Worm (Caenorhabditis elegans) whole organism, L1 larva: Measurements from ENCODE around the gene uba-1.

Experiments
- C04F5.9 ChIP-seq: sonication (generic microtip); optimal IDR thresholded peaks from 2 replicates; lab custom pipeline; 2016; ENCODE audit warnings: missing genetic modification characterization, missing compliant biosample characterization
- C16A3.4 ChIP-seq: fragments of 150-350 bp; optimal IDR thresholded peaks from 2 replicates; lab custom pipeline; 2014; ENCODE audit warnings: missing biosample characterization, missing genetic modification characterization
- C34B4.2 ChIP-seq: sonication (generic microtip); optimal IDR thresholded peaks from 2 replicates; lab custom pipeline; 2017; ENCODE audit warnings: mild to moderate bottlenecking, missing genetic modification characterization, missing compliant biosample characterization
- Y116A8C.19 ChIP-seq: sonication (generic microtip); optimal IDR thresholded peaks from 2 replicates; lab custom pipeline; 2016; ENCODE audit warnings: missing compliant biosample characterization, missing genetic modification characterization, borderline replicate concordance
- aha-1 ChIP-seq: fragments of 150-350 bp; optimal IDR thresholded peaks from 2 replicates; lab custom pipeline; 2014; ENCODE audit warnings: missing biosample characterization, missing genetic modification characterization
- alr-1 ChIP-seq: fragments of 200-800 bp; sonication (Bioruptor generic); optimal IDR thresholded peaks from 2 replicates; lab custom pipeline; 2018; ENCODE audit warnings: borderline replicate concordance, mild to moderate bottlenecking, missing genetic modification characterization, missing compliant biosample characterization
- aly-2 ChIP-seq: fragments of 150-350 bp; optimal IDR thresholded peaks from 2 replicates; lab custom pipeline; 2014; ENCODE audit warnings: missing biosample characterization, missing genetic modification characterization
- ama-1 ChIP-seq: fragments of 150-350 bp; optimal IDR thresholded peaks from 2 replicates; lab custom pipeline; 2014
- ceh-63 ChIP-seq: fragments of 200-800 bp; sonication (Bioruptor generic); optimal IDR thresholded peaks from 2 replicates; lab custom pipeline; 2018; ENCODE audit warnings: mild to moderate bottlenecking, missing genetic modification characterization, missing compliant biosample characterization
- ceh-8 ChIP-seq: fragments of 200-800 bp; sonication (Bioruptor generic); optimal IDR thresholded peaks from 2 replicates; lab custom pipeline; 2018; ENCODE audit warnings: mild to moderate bottlenecking, missing genetic modification characterization, moderate library complexity, missing compliant biosample characterization
- ceh-88 ChIP-seq: fragments of 200-800 bp; sonication (Bioruptor generic); IDR thresholded peaks from 2 replicates; pipeline ENCODE4 v1.3.6; 2022; ENCODE audit warnings: missing genetic modification characterization, missing compliant biosample characterization
- ceh-90 ChIP-seq: sonication (generic microtip); optimal IDR thresholded peaks from 2 replicates; lab custom pipeline; 2016; ENCODE audit warnings: missing genetic modification characterization, missing compliant biosample characterization
- ces-1 ChIP-seq: fragments of 150-350 bp; optimal IDR thresholded peaks from 2 replicates; lab custom pipeline; 2014; ENCODE audit warnings: missing biosample characterization, missing genetic modification reagents, missing genetic modification characterization
- egl-27 ChIP-seq, 2 experiments: fragments of 150-350 bp in 1 of 2; sonication (generic microtip); optimal IDR thresholded peaks; 3 replicates each; lab custom pipeline; 2017 to 2018; ENCODE audit warnings: missing biosample characterization in 2 of 2, missing genetic modification characterization in 2 of 2, missing genetic modification reagents in 2 of 2
- ets-5 ChIP-seq: fragments of 200-800 bp; sonication (Bioruptor generic); IDR thresholded peaks from 2 replicates; pipeline ENCODE4 v1.3.6; 2022; ENCODE audit warnings: missing genetic modification characterization, missing compliant biosample characterization
- fos-1 ChIP-seq: fragments of 150-350 bp; optimal IDR thresholded peaks from 2 replicates; lab custom pipeline; 2014; ENCODE audit warnings: missing biosample characterization, missing genetic modification characterization
- grh-1 ChIP-seq: fragments of 200-800 bp; sonication (Bioruptor generic); IDR thresholded peaks from 2 replicates; pipeline ENCODE4 v1.3.6; 2022; ENCODE audit warnings: missing genetic modification reagents, missing genetic modification characterization, missing compliant biosample characterization
- irx-1 ChIP-seq: sonication (generic microtip); optimal IDR thresholded peaks from 2 replicates; lab custom pipeline; 2016; ENCODE audit warnings: missing genetic modification characterization, missing compliant biosample characterization
- lin-14 ChIP-seq: fragments of 200-800 bp; sonication (Bioruptor generic); optimal IDR thresholded peaks from 2 replicates; lab custom pipeline; 2018; ENCODE audit warnings: mild to moderate bottlenecking, missing genetic modification characterization, moderate library complexity, missing compliant biosample characterization
- lin-15B ChIP-seq: fragments of 150-350 bp; sonication (generic microtip); optimal IDR thresholded peaks from 3 replicates; lab custom pipeline; 2014; ENCODE audit warnings: missing biosample characterization, missing genetic modification characterization
- lin-39 ChIP-seq: fragments of 150-350 bp; optimal IDR thresholded peaks from 2 replicates; lab custom pipeline; 2014; ENCODE audit warnings: missing biosample characterization, missing genetic modification reagents, missing genetic modification characterization
- lir-3 ChIP-seq: sonication (generic microtip); optimal IDR thresholded peaks from 2 replicates; lab custom pipeline; 2016; ENCODE audit warnings: mild to moderate bottlenecking, missing genetic modification characterization, moderate library complexity, missing compliant biosample characterization; ENCODE audit not compliant: poor library complexity
- mef-2 ChIP-seq: fragments of 150-350 bp; optimal IDR thresholded peaks from 2 replicates; lab custom pipeline; 2014; ENCODE audit warnings: missing biosample characterization, missing genetic modification characterization
- nhr-11 ChIP-seq: fragments of 150-350 bp; optimal IDR thresholded peaks from 2 replicates; lab custom pipeline; 2014; ENCODE audit warnings: missing biosample characterization, missing genetic modification characterization
- nhr-237 ChIP-seq: fragments of 150-350 bp; optimal IDR thresholded peaks from 2 replicates; lab custom pipeline; 2014; ENCODE audit warnings: missing biosample characterization, missing genetic modification characterization
- nhr-71 ChIP-seq: sonication (generic microtip); optimal IDR thresholded peaks from 2 replicates; lab custom pipeline; 2016; ENCODE audit warnings: mild to moderate bottlenecking, missing genetic modification characterization, moderate library complexity, missing compliant biosample characterization
- nhr-77 ChIP-seq: fragments of 150-350 bp; optimal IDR thresholded peaks from 2 replicates; lab custom pipeline; 2014; ENCODE audit warnings: missing biosample characterization, missing genetic modification characterization
- pqm-1 ChIP-seq: sonication (generic microtip); optimal IDR thresholded peaks from 3 replicates; lab custom pipeline; 2017; ENCODE audit warnings: missing biosample characterization, missing genetic modification characterization
- rnt-1 ChIP-seq: sonication (generic microtip); optimal IDR thresholded peaks from 2 replicates; lab custom pipeline; 2016; ENCODE audit warnings: mild to moderate bottlenecking, missing genetic modification characterization, moderate library complexity, missing compliant biosample characterization
- skn-1 ChIP-seq: fragments of 150-350 bp; optimal IDR thresholded peaks from 2 replicates; lab custom pipeline; 2014; ENCODE audit warnings: missing biosample characterization, missing genetic modification characterization
- snpc-4 ChIP-seq: fragments of 150-350 bp; optimal IDR thresholded peaks from 2 replicates; lab custom pipeline; 2014; ENCODE audit warnings: missing biosample characterization, missing genetic modification characterization
- snu-23 ChIP-seq: sonication (generic microtip); optimal IDR thresholded peaks from 2 replicates; lab custom pipeline; 2016; ENCODE audit warnings: missing genetic modification characterization, missing compliant biosample characterization
- swsn-7 ChIP-seq: sonication (generic microtip); optimal IDR thresholded peaks from 2 replicates; lab custom pipeline; 2016; ENCODE audit warnings: missing genetic modification characterization, missing compliant biosample characterization
- tbx-2 ChIP-seq: sonication (generic microtip); optimal IDR thresholded peaks from 2 replicates; lab custom pipeline; 2016; ENCODE audit warnings: missing genetic modification characterization, missing compliant biosample characterization
- unc-86 ChIP-seq: sonication (generic microtip); optimal IDR thresholded peaks from 2 replicates; lab custom pipeline; 2016; ENCODE audit warnings: missing genetic modification characterization, missing compliant biosample characterization
- unc-98 ChIP-seq: fragments of 200-800 bp; sonication (Bioruptor generic); IDR thresholded peaks from 2 replicates; pipeline ENCODE4 v1.3.6; 2022; ENCODE audit warnings: missing genetic modification characterization, missing compliant biosample characterization

uba-1 gene

ce11 chrIV:9977602-9978172 is 17.1 kb downstream of the uba-1 start, which contains the start of gene dhp-2:
dhp-2 (plus strand) TSS chrIV:9978122.
- TF ChIP-seq rnt-1 (tag; lab: Kevin White, UChicago) (peak; percentile 13), ets-5 (GFP tag; lab: Robert Waterston, UW) (no peak), lin-14 (GFP tag; lab: Kevin White, UChicago) (peak; percentile 35)
- TF ChIP-seq, all 84 proteins: peak for 2

DNA sequence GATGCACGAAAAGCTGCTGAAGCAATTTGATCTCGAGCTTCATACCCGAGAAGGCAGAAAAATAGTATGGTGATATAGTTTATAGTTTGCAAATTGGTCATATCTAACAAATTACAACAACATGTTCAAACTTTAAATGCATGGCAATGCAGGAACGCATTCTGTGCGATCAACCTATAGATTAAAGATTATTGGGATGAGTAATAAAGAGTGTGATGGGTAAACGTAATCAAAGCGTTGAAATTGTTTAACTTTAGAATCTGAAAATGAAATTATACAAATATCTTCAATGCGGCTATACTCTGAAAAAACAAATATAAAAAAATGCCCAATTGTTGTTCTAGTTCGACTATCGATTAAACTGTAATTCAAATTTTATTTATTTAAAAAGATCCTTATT is 18.5 kb downstream of the uba-1 start, which contains the start of gene C47E12.14:
Gene C47E12.14, minus strand, starts transcription at position 101 of the 400 bp plus-strand sequence.
- TF ChIP-seq skn-1 (tag; lab: Kevin White, UChicago), result no peak
- TF ChIP-seq aly-2 (tag; lab: Kevin White, UChicago), result no peak
- no peak for TF ChIP-seq pqm-1 (tag; lab: Kevin White, UChicago)
- no peak for TF ChIP-seq C04F5.9
- TF ChIP-seq nhr-237 (tag; lab: Kevin White, UChicago), result no peak
- TF ChIP-seq snu-23, result no peak
- TF ChIP-seq tbx-2 (tag; lab: Kevin White, UChicago), result no peak
- TF ChIP-seq alr-1 (tag; lab: Kevin White, UChicago), result no peak
- no peak for TF ChIP-seq ama-1 (lab: Kevin White, UChicago)
- TF ChIP-seq ces-1 (GFP tag; lab: Kevin White, UChicago), result no peak
- no peak for TF ChIP-seq mef-2 (tag; lab: Kevin White, UChicago)
- no peak for TF ChIP-seq Y116A8C.19 (tag; lab: Kevin White, UChicago)
- no peak for TF ChIP-seq egl-27 (tag; optimal IDR thresholded peaks at IDR 0.05; lab: Kevin White, UChicago)

DNA sequence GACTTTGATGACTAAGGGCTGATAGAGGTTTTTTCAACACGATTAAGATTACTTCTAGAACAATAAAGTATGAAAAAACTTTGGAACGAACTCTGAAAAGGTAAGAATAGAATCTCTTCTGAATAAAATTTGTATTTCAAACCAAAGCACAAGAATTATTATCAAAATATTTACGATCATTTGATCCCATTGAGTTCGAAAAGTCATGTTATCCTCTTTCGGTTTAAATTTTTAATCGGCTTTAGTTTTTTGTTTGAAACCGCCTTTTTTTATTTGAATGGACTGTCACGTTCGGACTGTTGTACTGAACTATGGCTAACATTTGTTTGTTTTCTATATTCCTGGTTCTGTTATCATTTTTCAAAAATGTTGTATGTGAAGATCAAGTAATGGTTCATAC is 20.4 kb downstream of the uba-1 start, which contains the start of gene C47E12.9:
Gene C47E12.9, plus strand, starts transcription at position 301 of the 400 bp plus-strand sequence.
- TF ChIP-seq nhr-71 (no peak), nhr-77 (tag; lab: Kevin White, UChicago) (no peak), snpc-4 (no peak), ceh-63 (GFP tag; lab: Kevin White, UChicago) (no peak), ceh-88 (no peak), aha-1 (tag; lab: Kevin White, UChicago) (no peak)

ce11 chrIV:9972629-9973028 is 22.1 kb downstream of the uba-1 start, which contains the start of the genes C47E12.12 and C47E12.10:
C47E12.12 (minus strand) TSS chrIV:9972729.
C47E12.10 (plus strand) TSS chrIV:9972800.
- TF ChIP-seq ama-1 (lab: Kevin White, UChicago), result no peak
- TF ChIP-seq irx-1 (tag; lab: Kevin White, UChicago), result no peak

DNA sequence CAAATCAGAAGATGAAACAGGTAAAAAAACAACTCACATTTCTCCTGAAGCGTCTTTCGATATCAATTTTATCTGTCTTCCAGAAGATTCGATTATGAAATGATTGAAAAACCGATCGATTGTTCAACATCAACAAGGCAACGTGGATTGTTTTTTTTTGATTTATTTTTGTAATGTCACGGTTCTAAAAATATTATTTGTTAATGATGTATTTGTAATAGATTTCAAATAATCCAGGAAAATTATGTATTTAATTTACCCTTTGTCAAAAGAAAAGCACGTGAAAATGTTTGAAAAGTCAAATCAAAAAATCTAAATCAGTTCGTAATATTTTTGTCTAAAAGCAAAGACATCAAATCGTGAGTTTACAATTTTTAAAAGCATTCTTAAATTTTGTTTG is 25.7 kb downstream of the uba-1 start, which contains the start of the genes kin-5 and C47E12.11:
Gene kin-5, minus strand, starts transcription at position 101 of the 400 bp plus-strand sequence.
Gene C47E12.11, plus strand, starts transcription at position 320 of the 400 bp plus-strand sequence.
- TF ChIP-seq lin-39 (tag; lab: Kevin White, UChicago), result no peak
- no peak for TF ChIP-seq unc-86 (tag; lab: Kevin White, UChicago)
- no peak for TF ChIP-seq lin-15B (tag; lab: Kevin White, UChicago)
- no peak for TF ChIP-seq lir-3
- no peak for TF ChIP-seq fos-1 (tag; lab: Kevin White, UChicago)
- no peak for TF ChIP-seq lin-14 (GFP tag; lab: Kevin White, UChicago)
- no peak for TF ChIP-seq unc-98
- no peak for TF ChIP-seq C16A3.4
- TF ChIP-seq alr-1 (tag; lab: Kevin White, UChicago), result no peak
- TF ChIP-seq C34B4.2, result no peak
- TF ChIP-seq snpc-4, result no peak
- no peak for TF ChIP-seq grh-1 (GFP tag; lab: Robert Waterston, UW)
- TF ChIP-seq skn-1 (tag; lab: Kevin White, UChicago), result no peak
- no peak for TF ChIP-seq nhr-11 (tag; lab: Kevin White, UChicago)
- no peak for TF ChIP-seq ceh-8 (GFP tag; lab: Kevin White, UChicago)
- TF ChIP-seq swsn-7 (tag; lab: Kevin White, UChicago), result no peak
- no peak for TF ChIP-seq ceh-90 (tag; lab: Kevin White, UChicago)
- TF ChIP-seq rnt-1 (tag; lab: Kevin White, UChicago), result no peak
